Fruit fly (Drosophila melanogaster) whole organism, embryonic: ENCODE results near the gene CAH3.
A peak's percentile ranks its signal among the peaks of the same experiment; 100 is the strongest.

Source experiments
- CG10274 ChIP-seq: fragments of 200-800 bp; sonication (Bioruptor generic); optimal IDR thresholded peaks from 3 replicates; lab custom pipeline; 2017; ENCODE audit warnings: missing biosample characterization, mild to moderate bottlenecking, missing genetic modification characterization
- CG11247 ChIP-seq: fragments of 200-800 bp; sonication (Bioruptor generic); IDR thresholded peaks from 2 replicates; pipeline ENCODE4 v1.3.6; 2022; ENCODE audit warnings: missing biosample characterization, missing genetic modification characterization
- CG11398 ChIP-seq: fragments of 200-800 bp; sonication (Bioruptor generic); optimal IDR thresholded peaks from 2 replicates; lab custom pipeline; 2016; ENCODE audit warnings: missing biosample characterization, missing genetic modification characterization
- CG1529 ChIP-seq: fragments of 200-800 bp; sonication (Bioruptor generic); optimal IDR thresholded peaks from 3 replicates; lab custom pipeline; 2018; ENCODE audit warnings: missing biosample characterization, missing genetic modification characterization
- CG17328 ChIP-seq: fragments of 200-800 bp; sonication (Bioruptor generic); IDR thresholded peaks from 2 replicates; pipeline ENCODE4 v1.3.6; 2022; ENCODE audit warnings: missing biosample characterization, missing genetic modification characterization
- CG2116 ChIP-seq: fragments of 200-800 bp; sonication (Bioruptor generic); optimal IDR thresholded peaks from 3 replicates; lab custom pipeline; 2018; ENCODE audit warnings: missing biosample characterization, mild to moderate bottlenecking, missing genetic modification characterization
- CG2199 ChIP-seq: fragments of 200-800 bp; sonication (Bioruptor generic); IDR thresholded peaks from 3 replicates; pipeline ENCODE4 v1.3.6; 2022; ENCODE audit warnings: missing biosample characterization, missing genetic modification characterization
- CG2202 ChIP-seq: fragments of 200-800 bp; sonication (Bioruptor generic); optimal IDR thresholded peaks from 2 replicates; lab custom pipeline; 2018; ENCODE audit warnings: missing biosample characterization, mild to moderate bottlenecking, missing genetic modification characterization
- CG3163 ChIP-seq: fragments of 200-800 bp; sonication (Bioruptor generic); optimal IDR thresholded peaks from 3 replicates; lab custom pipeline; 2016; ENCODE audit warnings: missing biosample characterization, missing genetic modification characterization
- CG3281 ChIP-seq: fragments of 200-800 bp; sonication (Bioruptor generic); optimal IDR thresholded peaks from 3 replicates; lab custom pipeline; 2017; ENCODE audit warnings: missing biosample characterization, mild to moderate bottlenecking, missing genetic modification characterization
- CG4854 ChIP-seq: fragments of 200-800 bp; sonication (Bioruptor generic); optimal IDR thresholded peaks from 2 replicates; lab custom pipeline; 2016; ENCODE audit warnings: missing biosample characterization, missing genetic modification characterization, inconsistent platforms
- CG7357 ChIP-seq: fragments of 200-800 bp; sonication (Bioruptor generic); IDR thresholded peaks from 3 replicates; pipeline ENCODE4 v1.3.6; 2022; ENCODE audit warnings: missing biosample characterization, missing genetic modification characterization
- CG7963 ChIP-seq: fragments of 200-800 bp; sonication (Bioruptor generic); IDR thresholded peaks from 3 replicates; pipeline ENCODE4 v1.3.6; 2022; ENCODE audit warnings: missing biosample characterization, missing genetic modification characterization; ENCODE audit not compliant: partially characterized antibody
- CG8290 ChIP-seq, 3 experiments: fragments of 200-800 bp; sonication (Bioruptor generic); optimal IDR thresholded peaks; 2 replicates each; lab custom pipeline; 2016 to 2019; ENCODE audit warnings: missing biosample characterization in 3 of 3, missing genetic modification characterization in 3 of 3, mild to moderate bottlenecking in 2 of 3, moderate library complexity in 1 of 3
- CG8944 ChIP-seq: fragments of 200-800 bp; sonication (Bioruptor generic); optimal IDR thresholded peaks from 3 replicates; lab custom pipeline; 2016; ENCODE audit warnings: missing biosample characterization, missing genetic modification characterization
- CTCF ChIP-seq: fragments of 200-800 bp; sonication (Bioruptor generic); optimal IDR thresholded peaks from 2 replicates; lab custom pipeline; 2017; ENCODE audit warnings: missing biosample characterization, mild to moderate bottlenecking, missing genetic modification characterization, moderate library complexity
- D19A ChIP-seq: fragments of 200-800 bp; optimal IDR thresholded peaks from 3 replicates; lab custom pipeline; 2019; ENCODE audit warnings: missing biosample characterization, mild to moderate bottlenecking, missing genetic modification characterization, moderate library complexity
- D19B ChIP-seq: fragments of 200-800 bp; sonication (Bioruptor generic); optimal IDR thresholded peaks from 2 replicates; lab custom pipeline; 2017; ENCODE audit warnings: missing biosample characterization, mild to moderate bottlenecking, missing genetic modification characterization
- Drgx ChIP-seq: fragments of 200-800 bp; sonication (Bioruptor generic); IDR thresholded peaks from 2 replicates; pipeline ENCODE4 v1.3.6; 2022; ENCODE audit warnings: missing biosample characterization, missing genetic modification characterization
- Hey ChIP-seq: fragments of 200-800 bp; sonication (Bioruptor generic); optimal IDR thresholded peaks from 3 replicates; lab custom pipeline; 2018; ENCODE audit warnings: missing biosample characterization, mild to moderate bottlenecking, missing genetic modification characterization
- NC2α ChIP-seq: fragments of 200-800 bp; sonication (Bioruptor generic); optimal IDR thresholded peaks from 2 replicates; lab custom pipeline; 2016; ENCODE audit warnings: missing biosample characterization, missing genetic modification characterization
- NC2β ChIP-seq: fragments of 200-800 bp; sonication (Bioruptor generic); optimal IDR thresholded peaks from 2 replicates; lab custom pipeline; 2016; ENCODE audit warnings: missing biosample characterization, missing genetic modification characterization
- Rfx ChIP-seq: fragments of 200-800 bp; sonication (Bioruptor generic); IDR thresholded peaks from 2 replicates; pipeline ENCODE4 v1.3.6; 2022; ENCODE audit warnings: missing biosample characterization, missing genetic modification characterization
- Sox100B ChIP-seq: fragments of 200-800 bp; sonication (Bioruptor generic); optimal IDR thresholded peaks from 3 replicates; lab custom pipeline; 2018; ENCODE audit warnings: missing biosample characterization, mild to moderate bottlenecking, missing genetic modification characterization
- Trl ChIP-seq, 3 experiments: fragments of >200 bp in 2 of 3; fragments of 200-800 bp in 1 of 3; sonication (Bioruptor generic) in 1 of 3; optimal IDR thresholded peaks; 2 replicates in 1 of 3; 3 replicates in 2 of 3; lab custom pipeline; 2016 to 2017; ENCODE audit warnings: missing biosample characterization in 1 of 3, missing genetic modification characterization in 1 of 3
- Xrp1 ChIP-seq: fragments of 200-800 bp; sonication (Bioruptor generic); IDR thresholded peaks from 2 replicates; pipeline ENCODE4 v1.3.6; 2022; ENCODE audit warnings: missing biosample characterization, missing genetic modification characterization
- bigmax ChIP-seq: fragments of 200-800 bp; sonication (Bioruptor generic); optimal IDR thresholded peaks from 2 replicates; lab custom pipeline; 2018; ENCODE audit warnings: missing biosample characterization, mild to moderate bottlenecking, missing genetic modification characterization
- cad ChIP-seq: fragments of >200 bp; optimal IDR thresholded peaks from 2 replicates; lab custom pipeline; 2017; ENCODE audit warnings: missing biosample characterization, missing genetic modification characterization
- cg ChIP-seq: fragments of 200-800 bp; sonication (Bioruptor generic); optimal IDR thresholded peaks from 3 replicates; lab custom pipeline; 2019; ENCODE audit warnings: missing biosample characterization, mild to moderate bottlenecking, missing genetic modification characterization, moderate library complexity
- chinmo ChIP-seq: fragments of 200-800 bp; sonication (Bioruptor generic); IDR thresholded peaks from 4 replicates; pipeline ENCODE4 v1.3.6; 2022; ENCODE audit warnings: missing biosample characterization, missing genetic modification characterization; ENCODE audit not compliant: partially characterized antibody
- crol ChIP-seq: fragments of 200-800 bp; sonication (Bioruptor generic); IDR thresholded peaks from 2 replicates; pipeline ENCODE4 v1.3.6; 2022; ENCODE audit warnings: missing biosample characterization, missing genetic modification characterization
- crp ChIP-seq, 2 experiments: fragments of 200-800 bp; sonication (Bioruptor generic); optimal IDR thresholded peaks; 2 replicates in 1 of 2; 3 replicates in 1 of 2; lab custom pipeline; 2017; ENCODE audit warnings: missing biosample characterization in 2 of 2, missing genetic modification characterization in 2 of 2, mild to moderate bottlenecking in 1 of 2, moderate library complexity in 1 of 2
- ftz-f1 ChIP-seq: fragments of 200-800 bp; sonication (Bioruptor generic); optimal IDR thresholded peaks from 2 replicates; lab custom pipeline; 2016; ENCODE audit warnings: missing biosample characterization, missing genetic modification characterization
- grn ChIP-seq: fragments of 200-800 bp; sonication (Bioruptor generic); optimal IDR thresholded peaks from 3 replicates; lab custom pipeline; 2017; ENCODE audit warnings: missing biosample characterization, missing genetic modification characterization
- gro ChIP-seq: fragments of 200-800 bp; sonication (Bioruptor generic); optimal IDR thresholded peaks from 2 replicates; lab custom pipeline; 2016; ENCODE audit warnings: missing biosample characterization, missing genetic modification characterization
- lilli ChIP-seq: fragments of 200-800 bp; sonication (Bioruptor generic); optimal IDR thresholded peaks from 3 replicates; lab custom pipeline; 2016; ENCODE audit warnings: missing biosample characterization, missing genetic modification characterization
- oc ChIP-seq: fragments of 200-800 bp; sonication (Bioruptor generic); optimal IDR thresholded peaks from 2 replicates; lab custom pipeline; 2018; ENCODE audit warnings: missing biosample characterization, mild to moderate bottlenecking, missing genetic modification characterization, moderate library complexity
- pros ChIP-seq: fragments of 200-800 bp; sonication (Bioruptor generic); optimal IDR thresholded peaks from 3 replicates; lab custom pipeline; 2019; ENCODE audit warnings: missing biosample characterization, mild to moderate bottlenecking, missing genetic modification characterization, moderate library complexity
- pzg ChIP-seq: fragments of 200-800 bp; sonication (Bioruptor generic); optimal IDR thresholded peaks from 3 replicates; lab custom pipeline; 2018; ENCODE audit warnings: missing biosample characterization, mild to moderate bottlenecking, missing genetic modification characterization, moderate library complexity
- scrt ChIP-seq: fragments of 200-800 bp; sonication (Bioruptor generic); optimal IDR thresholded peaks from 2 replicates; lab custom pipeline; 2018; ENCODE audit warnings: missing biosample characterization, mild to moderate bottlenecking, missing genetic modification characterization, moderate library complexity
- sens ChIP-seq: fragments of 200-800 bp; sonication (Bioruptor generic); peaks from one replicate; lab custom pipeline; 2016; ENCODE audit warnings: missing biosample characterization, missing genetic modification characterization
- sna ChIP-seq: fragments of 200-800 bp; sonication (Bioruptor generic); IDR thresholded peaks from 2 replicates; pipeline ENCODE4 v1.3.6; 2022; ENCODE audit warnings: missing biosample characterization, missing genetic modification characterization; ENCODE audit not compliant: partially characterized antibody
- sqz ChIP-seq: fragments of 200-800 bp; sonication (Bioruptor generic); optimal IDR thresholded peaks from 3 replicates; lab custom pipeline; 2018; ENCODE audit warnings: missing biosample characterization, mild to moderate bottlenecking, missing genetic modification characterization
- vvl ChIP-seq: fragments of 200-800 bp; sonication (Bioruptor generic); IDR thresholded peaks from 2 replicates; pipeline ENCODE4 v1.3.6; 2022; ENCODE audit warnings: missing biosample characterization, missing genetic modification characterization
- wor ChIP-seq: fragments of 200-800 bp; sonication (Bioruptor generic); IDR thresholded peaks from 2 replicates; pipeline ENCODE4 v1.3.6; 2022; ENCODE audit warnings: missing biosample characterization, missing genetic modification characterization

The CAH3 gene

DNA sequence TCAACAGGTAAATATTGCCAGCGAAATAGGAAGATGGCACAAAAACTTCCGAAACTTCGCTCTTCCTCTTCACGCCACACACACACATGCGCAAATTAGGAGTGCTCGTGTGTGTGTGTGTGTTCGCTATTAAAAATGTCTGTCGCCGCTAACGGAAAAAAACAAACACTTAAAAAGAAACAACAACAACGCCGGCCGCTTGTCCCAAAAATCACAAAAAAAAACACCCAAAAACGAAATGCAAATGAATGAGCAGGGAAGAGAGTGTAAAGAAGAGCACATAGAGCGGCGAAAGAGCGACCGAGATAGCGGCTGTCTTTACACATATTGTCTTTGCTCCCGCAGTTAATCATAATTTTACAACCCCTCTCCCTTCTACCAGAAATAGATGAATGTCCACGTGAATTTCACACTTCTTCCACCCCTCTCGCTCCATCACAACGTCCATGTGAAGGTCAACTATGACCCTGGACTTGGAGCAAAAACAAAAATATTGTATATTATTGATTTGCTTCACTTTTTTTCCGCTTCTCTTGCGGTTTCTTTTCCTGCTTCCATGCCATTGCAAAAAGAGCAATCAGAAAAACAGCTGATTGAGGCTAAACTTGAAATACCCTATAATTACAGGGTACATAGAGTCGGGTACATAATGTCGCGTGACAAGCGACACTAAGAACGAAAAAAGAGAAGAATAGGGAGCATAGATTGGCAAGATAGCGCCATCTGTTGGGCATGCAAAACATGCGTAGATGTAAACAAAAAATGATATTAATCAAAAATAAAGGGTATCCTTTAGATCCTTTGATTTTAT lies 975 bp downstream of the CAH3 start (continued):
- TF ChIP-seq bigmax (GFP tag; lab: Kevin White, UChicago) (no peak), vvl (peak; percentile 54; the same call in 1 of the 2 replicates), CG7963 (no peak), wor (GFP tag; lab: Robert Waterston, UW) (no peak), CG2116 (GFP tag; lab: Kevin White, UChicago) (no peak), CG7357 (GFP tag; lab: Robert Waterston, UW) (no peak), Sox100B (GFP tag; lab: Kevin White, UChicago) (no peak), grn (peak; percentile 1), Hey (tag; lab: Kevin White, UChicago) (no peak), D19B (GFP tag; lab: Kevin White, UChicago) (peak; percentile 84), CG2202 (tag; lab: Kevin White, UChicago) (no peak), D19A (tag; lab: Kevin White, UChicago) (peak; percentile 44), ftz-f1 (peak; percentile 35), sens (GFP tag; lab: Kevin White, UChicago) (peak; percentile 50), CG3281 (GFP tag; lab: Kevin White, UChicago) (no peak), scrt (GFP tag; lab: Kevin White, UChicago) (peak; percentile 37), cad (GFP tag; lab: Kevin White, UChicago) (no peak), CG4854 (GFP tag; lab: Kevin White, UChicago) (no peak), Rfx (GFP tag; lab: Robert Waterston, UW) (peak; percentile 36; the same call in 1 of the 2 replicates), Trl (optimal IDR thresholded peaks at IDR 0.05; lab: Kevin White, UChicago) (peak; percentile 50 to 79), Trl (GFP tag; optimal IDR thresholded peaks at IDR 0.05; lab: Kevin White, UChicago) (no peak), CG17328 (GFP tag; lab: Robert Waterston, UW) (no peak), NC2α (GFP tag; lab: Kevin White, UChicago) (no peak), lilli (GFP tag; lab: Kevin White, UChicago) (peak; percentile 13), CG8944 (GFP tag; lab: Kevin White, UChicago) (no peak), gro (peak; percentile 9), CG10274 (peak; percentile 8), sna (GFP tag; lab: Robert Waterston, UW) (0 out of 2 replicates have a peak, but pooled peaks have one; percentile 7), sqz (GFP tag; lab: Kevin White, UChicago) (peak; percentile 62), Drgx (0 out of 2 replicates have a peak, but pooled peaks have one; percentile 24), pros (GFP tag; lab: Kevin White, UChicago) (peak; percentile 46), chinmo (GFP tag; lab: Robert Waterston, UW) (0 out of 4 replicates have a peak, but pooled peaks have one; percentile 54), cg (GFP tag; lab: Kevin White, UChicago) (peak; percentile 82), oc (tag; lab: Kevin White, UChicago) (peak; percentile 30), crp (GFP tag; optimal IDR thresholded peaks at IDR 0.05; lab: Kevin White, UChicago) (peak in 1 of 2 experiments; percentile 13), pzg (GFP tag; lab: Kevin White, UChicago) (no peak), CG3163 (GFP tag; lab: Kevin White, UChicago) (peak; percentile 60), CG1529 (GFP tag; lab: Kevin White, UChicago) (no peak), CG11247 (GFP tag; lab: Robert Waterston, UW) (no peak), CTCF (GFP tag; lab: Kevin White, UChicago) (peak; percentile 87), crol (GFP tag; lab: Robert Waterston, UW) (peak; percentile 85), CG8290 (GFP tag; optimal IDR thresholded peaks at IDR 0.05; lab: Kevin White, UChicago) (no peak), CG8290 (tag; optimal IDR thresholded peaks at IDR 0.05; lab: Kevin White, UChicago) (peak in 1 of 2 experiments; percentile 0), NC2β (no peak), Xrp1 (GFP tag; lab: Robert Waterston, UW) (no peak), CG11398 (GFP tag; lab: Kevin White, UChicago) (no peak), CG2199 (GFP tag; lab: Robert Waterston, UW) (no peak)
